Worm (Caenorhabditis elegans): ENCODE data around the gene C03B1.3.

The C03B1.3 gene

DNA sequence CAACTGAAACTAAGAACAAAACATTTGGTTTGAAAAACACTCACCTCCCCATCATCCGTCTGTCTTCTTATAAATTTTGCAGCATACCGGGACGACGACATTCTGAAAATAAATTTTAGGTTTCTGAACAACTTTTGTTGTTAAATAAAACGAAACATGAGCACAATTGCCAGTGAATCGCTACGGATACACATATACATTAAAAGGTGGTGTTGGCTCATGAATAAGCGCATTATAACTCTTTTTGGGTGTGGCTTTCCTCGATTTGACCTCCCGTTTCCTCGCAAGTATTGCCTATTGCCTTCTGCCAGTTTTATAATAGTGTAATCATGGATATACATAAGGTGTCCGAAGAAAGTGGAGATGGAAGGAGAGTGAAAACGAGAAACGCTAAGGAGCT lies 25.7 kb downstream of the C03B1.3 start, which contains the start of gene igcm-2:
Gene igcm-2, minus strand, starts transcription at position 101 of the 400 bp plus-strand sequence.
- TF ChIP-seq ztf-28 (GFP tag; IDR thresholded peaks at IDR 0.05): no peak
- no peak for TF ChIP-seq attf-3 (GFP tag; conservative IDR thresholded peaks at IDR 0.05)
- no peak for TF ChIP-seq sdz-38 (tag; optimal IDR thresholded peaks at IDR 0.05)
- TF ChIP-seq pha-4 (tag; optimal IDR thresholded peaks at IDR 0.05): no peak
- TF ChIP-seq madf-8 (GFP tag; conservative IDR thresholded peaks at IDR 0.05): no peak
- no peak for TF ChIP-seq let-607 (tag; optimal IDR thresholded peaks at IDR 0.05)
- TF ChIP-seq F37B4.10 (GFP tag; IDR thresholded peaks at IDR 0.05): no peak
- TF ChIP-seq bed-1 (GFP tag; IDR thresholded peaks at IDR 0.05): no peak

ce11 chrX:6399450-6399849 lies 33.6 kb downstream of the C03B1.3 start:
- TF ChIP-seq lin-54 (GFP tag; optimal IDR thresholded peaks at IDR 0.05) (no peak), sea-2 (GFP tag; IDR thresholded peaks at IDR 0.05) (no peak), lin-26 (GFP tag; IDR thresholded peaks at IDR 0.05) (no peak), hsf-1 (GFP tag; IDR thresholded peaks at IDR 0.05) (no peak), ztf-22 (GFP tag; optimal IDR thresholded peaks at IDR 0.05) (no peak), attf-5 (GFP tag; optimal IDR thresholded peaks at IDR 0.05) (no peak), ets-4 (GFP tag; optimal IDR thresholded peaks at IDR 0.05) (no peak), nhr-27 (tag; optimal IDR thresholded peaks at IDR 0.05) (no peak), lin-35 (GFP tag; optimal IDR thresholded peaks at IDR 0.05) (no peak)

- TF ChIP-seq F37B4.10 (GFP tag; IDR thresholded peaks at IDR 0.05) (no peak), nhr-90 (tag; optimal IDR thresholded peaks at IDR 0.05) (no peak), egl-44 (GFP tag; IDR thresholded peaks at IDR 0.05) (no peak), F10E7.11 (tag; optimal IDR thresholded peaks at IDR 0.05) (no peak), Y53G8AR.9 (GFP tag; conservative IDR thresholded peaks at IDR 0.05) (no peak), atf-7 (tag; optimal IDR thresholded peaks at IDR 0.05) (no peak), cebp-1 (GFP tag; IDR thresholded peaks at IDR 0.05) (no peak), cebp-1 (tag; optimal IDR thresholded peaks at IDR 0.05) (no peak), ztf-26 (tag; optimal IDR thresholded peaks at IDR 0.05) (no peak), mxl-1 (tag; optimal IDR thresholded peaks at IDR 0.05) (no peak), madf-10 (tag; optimal IDR thresholded peaks at IDR 0.05) (no peak)
These were observed 37.3 kb downstream of the C03B1.3 start, which contains the start of gene glt-4 for ce11 chrX:6403122-6403521. Gene glt-4 (plus strand): TSS chrX:6403422.

DNA sequence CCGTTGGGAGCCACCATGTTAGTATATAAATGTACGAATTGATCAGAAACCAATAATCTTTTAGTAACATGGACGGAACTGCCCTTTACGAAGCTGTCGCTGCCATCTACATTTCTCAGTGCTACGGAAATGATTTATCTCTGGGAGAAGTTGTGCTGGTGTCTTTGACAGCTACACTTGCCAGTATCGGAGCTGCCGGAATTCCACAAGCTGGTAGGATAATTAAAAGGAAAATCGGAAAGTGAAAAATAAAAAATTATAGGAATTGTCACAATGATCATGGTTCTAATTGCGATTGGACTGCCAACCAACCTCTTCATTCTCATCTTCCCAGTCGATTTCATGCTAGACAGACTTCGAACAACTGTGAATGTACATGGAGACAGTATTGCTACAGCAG lies 40.1 kb downstream of the C03B1.3 start:
- no peak for TF ChIP-seq lin-35 (GFP tag; optimal IDR thresholded peaks at IDR 0.05)
- no peak for TF ChIP-seq F52B5.7 (tag; optimal IDR thresholded peaks at IDR 0.05)
- TF ChIP-seq sdz-38 (tag; optimal IDR thresholded peaks at IDR 0.05): no peak
- TF ChIP-seq pbrm-1 (GFP tag; IDR thresholded peaks at IDR 0.05): no peak
- TF ChIP-seq unc-130 (GFP tag; optimal IDR thresholded peaks at IDR 0.05): no peak
- TF ChIP-seq repo-1 (tag; optimal IDR thresholded peaks at IDR 0.05): no peak
- no peak for TF ChIP-seq B0019.2 (GFP tag; conservative IDR thresholded peaks at IDR 0.05)

- TF ChIP-seq chd-7 (tag; optimal IDR thresholded peaks at IDR 0.05) (no peak), B0019.2 (GFP tag; conservative IDR thresholded peaks at IDR 0.05) (no peak), atf-7 (tag; optimal IDR thresholded peaks at IDR 0.05) (no peak), ceh-58 (GFP tag; IDR thresholded peaks at IDR 0.05) (no peak), Y56A3A.18 (GFP tag; IDR thresholded peaks at IDR 0.05) (no peak), lsy-27 (tag; optimal IDR thresholded peaks at IDR 0.05; ENCODE audit: borderline replicate concordance, insufficient read depth) (no peak), snpc-1.1 (tag; optimal IDR thresholded peaks at IDR 0.05; ENCODE audit: insufficient read depth) (no peak), ceh-100 (GFP tag; IDR thresholded peaks at IDR 0.05) (no peak), ztf-3 (GFP tag; optimal IDR thresholded peaks at IDR 0.05) (no peak)
These were observed 42.0 kb downstream of the C03B1.3 start for ce11 chrX:6407805-6408204.
